Fruit fly (Drosophila melanogaster) whole organism, embryonic: Measurements from ENCODE around the gene Prp18.

ENCODE experiments used
- CG10462 ChIP-seq: fragments of 200-800 bp; sonication (Bioruptor generic); optimal IDR thresholded peaks from 2 replicates; lab custom pipeline; 2016; ENCODE audit warnings: missing biosample characterization, missing genetic modification characterization
- CG10654 ChIP-seq: fragments of 200-800 bp; sonication (Bioruptor generic); optimal IDR thresholded peaks from 2 replicates; lab custom pipeline; 2016; ENCODE audit warnings: missing biosample characterization, missing genetic modification characterization
- CG10979 ChIP-seq: fragments of 200-800 bp; sonication (Bioruptor generic); optimal IDR thresholded peaks from 2 replicates; lab custom pipeline; 2018; ENCODE audit warnings: missing biosample characterization, mild to moderate bottlenecking, missing genetic modification characterization, moderate library complexity
- CG11247 ChIP-seq: fragments of 200-800 bp; sonication (Bioruptor generic); IDR thresholded peaks from 2 replicates; pipeline ENCODE4 v1.3.6; 2022; ENCODE audit warnings: missing biosample characterization, missing genetic modification characterization
- CG11723 ChIP-seq: fragments of 200-800 bp; sonication (Bioruptor generic); optimal IDR thresholded peaks from 2 replicates; lab custom pipeline; 2017; ENCODE audit warnings: missing biosample characterization, mild to moderate bottlenecking, missing genetic modification characterization
- CG12219 ChIP-seq: fragments of 200-800 bp; sonication (Bioruptor generic); optimal IDR thresholded peaks from 3 replicates; lab custom pipeline; 2018; ENCODE audit warnings: missing biosample characterization, mild to moderate bottlenecking, missing genetic modification characterization
- CG1233 ChIP-seq: fragments of 200-800 bp; sonication (Bioruptor generic); optimal IDR thresholded peaks from 4 replicates; lab custom pipeline; 2018; ENCODE audit warnings: missing biosample characterization, mild to moderate bottlenecking, missing genetic modification characterization
- CG12659 ChIP-seq: fragments of 200-800 bp; sonication (Bioruptor generic); optimal IDR thresholded peaks from 3 replicates; lab custom pipeline; 2017; ENCODE audit warnings: mild to moderate bottlenecking, missing biosample characterization, missing genetic modification reagents, missing genetic modification characterization
- CG13775 ChIP-seq: fragments of 200-800 bp; sonication (Bioruptor generic); optimal IDR thresholded peaks from 3 replicates; lab custom pipeline; 2017; ENCODE audit warnings: missing biosample characterization, mild to moderate bottlenecking, missing genetic modification characterization
- CG14667 ChIP-seq: fragments of 200-800 bp; sonication (Bioruptor generic); IDR thresholded peaks from 2 replicates; pipeline ENCODE4 v1.3.6; 2022; ENCODE audit warnings: missing biosample characterization, missing genetic modification characterization
- CG15479 ChIP-seq: fragments of 200-800 bp; sonication (Bioruptor generic); optimal IDR thresholded peaks from 3 replicates; lab custom pipeline; 2019; ENCODE audit warnings: missing biosample characterization, mild to moderate bottlenecking, missing genetic modification characterization, moderate library complexity
- CG1602 ChIP-seq: fragments of 200-800 bp; sonication (Bioruptor generic); optimal IDR thresholded peaks from 3 replicates; lab custom pipeline; 2016; ENCODE audit warnings: missing biosample characterization, missing genetic modification characterization
- CG1603 ChIP-seq: fragments of 200-800 bp; sonication (Bioruptor generic); optimal IDR thresholded peaks from 2 replicates; lab custom pipeline; 2019; ENCODE audit warnings: missing biosample characterization, mild to moderate bottlenecking, missing genetic modification characterization, moderate library complexity
- CG17186 ChIP-seq: fragments of 200-800 bp; sonication (Bioruptor generic); optimal IDR thresholded peaks from 3 replicates; lab custom pipeline; 2017; ENCODE audit warnings: missing biosample characterization, missing genetic modification reagents, missing genetic modification characterization
- CG18262 ChIP-seq: fragments of 200-800 bp; optimal IDR thresholded peaks from 3 replicates; lab custom pipeline; 2019; ENCODE audit warnings: missing biosample characterization, mild to moderate bottlenecking, missing genetic modification characterization, moderate library complexity
- CG2199 ChIP-seq: fragments of 200-800 bp; sonication (Bioruptor generic); IDR thresholded peaks from 3 replicates; pipeline ENCODE4 v1.3.6; 2022; ENCODE audit warnings: missing biosample characterization, missing genetic modification characterization
- CG30403 ChIP-seq: fragments of 200-800 bp; sonication (Bioruptor generic); optimal IDR thresholded peaks from 3 replicates; lab custom pipeline; 2016; ENCODE audit warnings: missing biosample characterization, missing genetic modification characterization
- CG31441 ChIP-seq: fragments of 200-800 bp; sonication (Bioruptor generic); IDR thresholded peaks from 2 replicates; pipeline ENCODE4 v1.3.6; 2022; ENCODE audit warnings: missing biosample characterization, missing genetic modification characterization
- CG32772 ChIP-seq: fragments of 200-800 bp; sonication (Bioruptor generic); IDR thresholded peaks from 2 replicates; pipeline ENCODE4 v1.3.6; 2022; ENCODE audit warnings: missing biosample characterization, missing genetic modification characterization
- CG4360 ChIP-seq: fragments of 200-800 bp; sonication (Bioruptor generic); IDR thresholded peaks from 2 replicates; pipeline ENCODE4 v1.3.6; 2022; ENCODE audit warnings: missing biosample characterization, missing genetic modification characterization
- CG7357 ChIP-seq: fragments of 200-800 bp; sonication (Bioruptor generic); IDR thresholded peaks from 3 replicates; pipeline ENCODE4 v1.3.6; 2022; ENCODE audit warnings: missing biosample characterization, missing genetic modification characterization
- CG8388 ChIP-seq: fragments of 200-800 bp; sonication (Bioruptor generic); optimal IDR thresholded peaks from 2 replicates; lab custom pipeline; 2019; ENCODE audit warnings: missing biosample characterization, mild to moderate bottlenecking, missing genetic modification characterization, moderate library complexity
- Camta ChIP-seq: fragments of 200-800 bp; sonication (Bioruptor generic); optimal IDR thresholded peaks from 2 replicates; lab custom pipeline; 2016; ENCODE audit warnings: missing biosample characterization, missing genetic modification characterization
- Dbx ChIP-seq: fragments of 200-800 bp; sonication (Bioruptor generic); IDR thresholded peaks from 3 replicates; pipeline ENCODE4 v1.3.6; 2022; ENCODE audit warnings: missing biosample characterization, missing genetic modification characterization
- Eip74EF ChIP-seq, 2 experiments: fragments of 200-800 bp in 1 of 2; fragments of >200 bp in 1 of 2; sonication (Bioruptor generic) in 1 of 2; optimal IDR thresholded peaks; 2 replicates each; lab custom pipeline; 2017 to 2019; ENCODE audit warnings: missing biosample characterization in 2 of 2, missing genetic modification characterization in 2 of 2, mild to moderate bottlenecking in 1 of 2, moderate library complexity in 1 of 2
- H2.0 ChIP-seq: fragments of 200-800 bp; sonication (Bioruptor generic); IDR thresholded peaks from 2 replicates; pipeline ENCODE4 v1.3.6; 2022; ENCODE audit warnings: missing biosample characterization, missing genetic modification characterization
- HHEX ChIP-seq: fragments of 200-800 bp; sonication (Bioruptor generic); optimal IDR thresholded peaks from 3 replicates; lab custom pipeline; 2017; ENCODE audit warnings: missing biosample characterization, mild to moderate bottlenecking, missing genetic modification characterization, missing genetic modification reagents
- NC2β ChIP-seq: fragments of 200-800 bp; sonication (Bioruptor generic); optimal IDR thresholded peaks from 2 replicates; lab custom pipeline; 2016; ENCODE audit warnings: missing biosample characterization, missing genetic modification characterization
- Oli ChIP-seq: fragments of 200-800 bp; sonication (Bioruptor generic); optimal IDR thresholded peaks from 2 replicates; lab custom pipeline; 2018; ENCODE audit warnings: missing biosample characterization, mild to moderate bottlenecking, missing genetic modification characterization, moderate library complexity
- Pdp1 ChIP-seq, 2 experiments: fragments of 200-800 bp; sonication (Bioruptor generic); optimal IDR thresholded peaks; 3 replicates each; lab custom pipeline; 2016; ENCODE audit warnings: missing biosample characterization in 2 of 2, missing genetic modification characterization in 2 of 2, mild to moderate bottlenecking in 1 of 2, moderate library complexity in 1 of 2
- Ptx1 ChIP-seq: fragments of 200-800 bp; sonication (Bioruptor generic); IDR thresholded peaks from 2 replicates; pipeline ENCODE4 v1.3.6; 2022; ENCODE audit warnings: missing biosample characterization, missing genetic modification characterization
- Sry-δ ChIP-seq: fragments of 200-800 bp; sonication (Bioruptor generic); optimal IDR thresholded peaks from 2 replicates; lab custom pipeline; 2016; ENCODE audit warnings: missing biosample characterization, missing genetic modification characterization
- Ssrp ChIP-seq: fragments of 200-800 bp; sonication (Bioruptor generic); optimal IDR thresholded peaks from 2 replicates; lab custom pipeline; 2018; ENCODE audit warnings: missing biosample characterization, mild to moderate bottlenecking, missing genetic modification characterization, moderate library complexity
- btn ChIP-seq: fragments of 200-800 bp; sonication (Bioruptor generic); optimal IDR thresholded peaks from 2 replicates; lab custom pipeline; 2016; ENCODE audit warnings: missing biosample characterization, missing genetic modification characterization
- chn ChIP-seq: fragments of 200-800 bp; sonication (Bioruptor generic); optimal IDR thresholded peaks from 2 replicates; lab custom pipeline; 2016; ENCODE audit warnings: missing biosample characterization, missing genetic modification characterization
- dysf ChIP-seq: fragments of 200-800 bp; sonication (Bioruptor generic); IDR thresholded peaks from 3 replicates; pipeline ENCODE4 v1.3.6; 2022; ENCODE audit warnings: missing biosample characterization, missing genetic modification characterization
- fd96Cb ChIP-seq: fragments of 200-800 bp; sonication (Bioruptor generic); optimal IDR thresholded peaks from 2 replicates; lab custom pipeline; 2018; ENCODE audit warnings: missing biosample characterization, mild to moderate bottlenecking, missing genetic modification characterization, moderate library complexity
- gem ChIP-seq: fragments of 200-800 bp; sonication (Bioruptor generic); optimal IDR thresholded peaks from 2 replicates; lab custom pipeline; 2019; ENCODE audit warnings: missing biosample characterization, mild to moderate bottlenecking, missing genetic modification characterization, moderate library complexity
- grau ChIP-seq: fragments of 200-800 bp; optimal IDR thresholded peaks from 3 replicates; lab custom pipeline; 2019; ENCODE audit warnings: missing biosample characterization, mild to moderate bottlenecking, missing genetic modification characterization, moderate library complexity
- h ChIP-seq: fragments of >200 bp; optimal IDR thresholded peaks from 2 replicates; lab custom pipeline; 2017
- ken ChIP-seq: fragments of 200-800 bp; sonication (Bioruptor generic); IDR thresholded peaks from 3 replicates; pipeline ENCODE4 v1.3.6; 2022; ENCODE audit warnings: missing biosample characterization, missing genetic modification characterization
- lab ChIP-seq: fragments of 200-800 bp; sonication (Bioruptor generic); optimal IDR thresholded peaks from 3 replicates; lab custom pipeline; 2017; ENCODE audit warnings: missing biosample characterization, missing genetic modification characterization, mild to moderate bottlenecking, moderate library complexity, missing genetic modification reagents
- nerfin-1 ChIP-seq: fragments of 200-800 bp; sonication (Bioruptor generic); optimal IDR thresholded peaks from 3 replicates; lab custom pipeline; 2019; ENCODE audit warnings: missing biosample characterization, mild to moderate bottlenecking, missing genetic modification characterization, moderate library complexity
- pfk ChIP-seq: fragments of 200-800 bp; sonication (Bioruptor generic); optimal IDR thresholded peaks from 2 replicates; lab custom pipeline; 2018; ENCODE audit warnings: missing biosample characterization, mild to moderate bottlenecking, missing genetic modification characterization, moderate library complexity
- ranshi ChIP-seq: fragments of 200-800 bp; sonication (Bioruptor generic); IDR thresholded peaks from 2 replicates; pipeline ENCODE4 v1.3.6; 2022; ENCODE audit warnings: missing biosample characterization, missing genetic modification characterization
- ro ChIP-seq: fragments of 200-800 bp; sonication (Bioruptor generic); IDR thresholded peaks from 2 replicates; pipeline ENCODE4 v1.3.6; 2022; ENCODE audit warnings: missing biosample characterization, missing genetic modification characterization
- row ChIP-seq: fragments of 200-800 bp; sonication (Bioruptor generic); IDR thresholded peaks from 3 replicates; pipeline ENCODE4 v1.3.6; 2022; ENCODE audit warnings: missing biosample characterization, missing genetic modification characterization
- ttk ChIP-seq: fragments of 200-800 bp; sonication (Bioruptor generic); IDR thresholded peaks from 2 replicates; pipeline ENCODE4 v2.1.2; 2022; ENCODE audit warnings: missing biosample characterization, missing genetic modification characterization
- unpg ChIP-seq: fragments of 200-800 bp; sonication (Bioruptor generic); optimal IDR thresholded peaks from 3 replicates; lab custom pipeline; 2018; ENCODE audit warnings: missing biosample characterization, mild to moderate bottlenecking, missing genetic modification characterization, moderate library complexity
- vnd ChIP-seq: fragments of 200-800 bp; sonication (Bioruptor generic); IDR thresholded peaks from 3 replicates; pipeline ENCODE4 v1.3.6; 2022; ENCODE audit warnings: missing biosample characterization, missing genetic modification characterization; ENCODE audit not compliant: partially characterized antibody
- wor ChIP-seq: fragments of 200-800 bp; sonication (Bioruptor generic); IDR thresholded peaks from 2 replicates; pipeline ENCODE4 v1.3.6; 2022; ENCODE audit warnings: missing biosample characterization, missing genetic modification characterization

Gene Prp18

DNA sequence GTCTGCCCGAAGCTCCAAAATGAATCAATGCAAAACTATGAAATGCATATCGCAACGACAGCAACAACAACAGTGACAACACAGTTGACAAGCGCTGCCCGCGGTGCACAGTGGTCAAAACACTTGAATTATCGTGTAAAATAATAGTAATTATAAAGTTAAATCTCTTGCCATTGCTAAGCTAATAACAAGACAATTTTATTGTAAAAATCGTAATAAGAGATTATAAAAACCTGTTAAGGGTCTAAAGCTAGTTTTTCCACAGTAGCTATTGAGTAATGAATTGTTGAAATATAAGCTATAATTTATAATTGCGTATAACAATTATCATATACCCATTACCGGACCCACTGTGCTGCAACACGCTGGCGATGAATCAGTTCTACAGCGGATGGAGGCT, 41.9 kb upstream of the Prp18 start (continued):
- TF ChIP-seq row (GFP tag; lab: Robert Waterston, UW), result peak; percentile 60
- no peak for TF ChIP-seq CG12659 (GFP tag; lab: Kevin White, UChicago)
- no peak for TF ChIP-seq Dbx
- peak; percentile 26 for TF ChIP-seq lab (GFP tag; lab: Kevin White, UChicago)
- peak; percentile 59 for TF ChIP-seq CG1603
- no peak for TF ChIP-seq CG17186
- TF ChIP-seq CG14667 (GFP tag; lab: Robert Waterston, UW), result 0 out of 2 replicates have a peak, but pooled peaks have one; percentile 11
- TF ChIP-seq CG1233 (GFP tag; lab: Kevin White, UChicago), result peak; percentile 16
- TF ChIP-seq CG15479 (GFP tag; lab: Kevin White, UChicago), result no peak
- TF ChIP-seq CG10462 (GFP tag; lab: Kevin White, UChicago), result no peak
- peak; percentile 40; the same call in 1 of the 2 replicates for TF ChIP-seq H2.0 (GFP tag; lab: Robert Waterston, UW)
- peak; percentile 47 for TF ChIP-seq Camta (GFP tag; lab: Kevin White, UChicago)
- TF ChIP-seq ro, result peak; percentile 44; the same call in 1 of the 2 replicates
- no peak for TF ChIP-seq vnd
- peak; percentile 52 for TF ChIP-seq CG12219
- TF ChIP-seq gem, result peak; percentile 74
- 0 out of 3 replicates have a peak, but pooled peaks have one; percentile 47 for TF ChIP-seq CG2199
- TF ChIP-seq fd96Cb (tag; lab: Kevin White, UChicago), result peak; percentile 71
- TF ChIP-seq Ptx1 (GFP tag; lab: Robert Waterston, UW), result peak; percentile 74
- peak; percentile 0 for TF ChIP-seq NC2β (GFP tag; lab: Kevin White, UChicago)
- no peak for TF ChIP-seq CG11247 (GFP tag; lab: Robert Waterston, UW)
- no peak for TF ChIP-seq chn
- TF ChIP-seq unpg (GFP tag; lab: Kevin White, UChicago), result peak; percentile 64
- no peak for TF ChIP-seq h (lab: Kevin White, UChicago)
- TF ChIP-seq grau (tag; lab: Kevin White, UChicago), result peak; percentile 56
- peak; percentile 40; the same call in 1 of the 3 replicates for TF ChIP-seq ken
- peak; percentile 0 for TF ChIP-seq CG13775 (GFP tag; lab: Kevin White, UChicago)
- no peak for TF ChIP-seq CG7357 (GFP tag; lab: Robert Waterston, UW)
- TF ChIP-seq CG4360, result peak; percentile 76
- peak; percentile 79 for TF ChIP-seq CG31441 (GFP tag; lab: Robert Waterston, UW)
- TF ChIP-seq CG10654 (GFP tag; lab: Kevin White, UChicago), result peak; percentile 3
- TF ChIP-seq btn (GFP tag; lab: Kevin White, UChicago), result no peak
- TF ChIP-seq Sry-δ (GFP tag; lab: Kevin White, UChicago), result no peak
- peak; percentile 12 for TF ChIP-seq CG1602 (GFP tag; lab: Kevin White, UChicago)
- peak; percentile 51; the same call in 1 of the 3 replicates for TF ChIP-seq dysf (GFP tag; lab: Robert Waterston, UW)
- peak; percentile 68 for TF ChIP-seq Oli
- TF ChIP-seq ranshi (GFP tag; lab: Robert Waterston, UW), result peak; percentile 47; the same call in 1 of the 2 replicates
- TF ChIP-seq Ssrp (tag; lab: Kevin White, UChicago), result peak; percentile 66
- TF ChIP-seq Eip74EF (GFP tag; optimal IDR thresholded peaks at IDR 0.05; lab: Kevin White, UChicago), result peak in 1 of 2 experiments; percentile 70
- TF ChIP-seq pfk (GFP tag; lab: Kevin White, UChicago), result no peak
- TF ChIP-seq nerfin-1 (tag; lab: Kevin White, UChicago), result peak; percentile 71
- peak; percentile 52 for TF ChIP-seq wor
- peak; percentile 42 for TF ChIP-seq CG11723 (GFP tag; lab: Kevin White, UChicago)
- TF ChIP-seq CG32772, result peak; percentile 51; the same call in 1 of the 2 replicates
- peak; percentile 51 for TF ChIP-seq CG30403 (GFP tag; lab: Kevin White, UChicago)
- TF ChIP-seq CG18262 (tag; lab: Kevin White, UChicago), result peak; percentile 88
- peak; percentile 59 for TF ChIP-seq CG8388 (GFP tag; lab: Kevin White, UChicago)
- TF ChIP-seq Pdp1 (GFP tag; optimal IDR thresholded peaks at IDR 0.05; lab: Kevin White, UChicago), result peak; percentile 4 to 39
- no peak for TF ChIP-seq ttk (GFP tag; lab: Robert Waterston, UW)
- no peak for TF ChIP-seq HHEX
- TF ChIP-seq CG10979, result peak; percentile 79
